Worm (Caenorhabditis elegans): Measurements from ENCODE around the gene irld-3.

- TF ChIP-seq sem-2 (GFP tag; optimal IDR thresholded peaks at IDR 0.05) (no peak), tbx-8 (GFP tag; optimal IDR thresholded peaks at IDR 0.05) (no peak), nhr-237 (tag; optimal IDR thresholded peaks at IDR 0.05) (no peak), elt-3 (tag; optimal IDR thresholded peaks at IDR 0.05) (no peak), mab-5 (tag; optimal IDR thresholded peaks at IDR 0.05) (no peak), snpc-4 (tag; optimal IDR thresholded peaks at IDR 0.05) (no peak), unc-62 (GFP tag; optimal IDR thresholded peaks at IDR 0.05) (no peak), hlh-1 (tag; optimal IDR thresholded peaks at IDR 0.05) (no peak), lin-13 (tag; optimal IDR thresholded peaks at IDR 0.05) (no peak), elt-1 (tag; optimal IDR thresholded peaks at IDR 0.05; ENCODE audit: borderline replicate concordance, insufficient read depth) (no peak)
These were observed 23.4 kb downstream of the irld-3 start, which contains the start of gene Y73C8C.3 for ce11 chrV:3114973-3115372.
